Worm (Caenorhabditis elegans) whole organism, midembryonic: Measurements from ENCODE around the gene C04A2.15.

Experiments
- cog-1 ChIP-seq: sonication (generic microtip); optimal IDR thresholded peaks from 2 replicates; lab custom pipeline; 2016; ENCODE audit warnings: missing genetic modification characterization, missing compliant biosample characterization
- flt-1 ChIP-seq: fragments of 200-800 bp; sonication (Bioruptor generic); IDR thresholded peaks from 2 replicates; pipeline ENCODE4 v1.3.6; 2022; ENCODE audit warnings: missing genetic modification characterization, missing compliant biosample characterization
- med-1 ChIP-seq: sonication (generic microtip); optimal IDR thresholded peaks from 2 replicates; lab custom pipeline; 2017; ENCODE audit warnings: missing genetic modification characterization, mild to moderate bottlenecking, missing compliant biosample characterization, antibody characterized with exemption, missing genetic modification reagents; ENCODE audit not compliant: insufficient read depth
- ref-1 ChIP-seq: fragments of 200-800 bp; sonication (Bioruptor generic); conservative IDR thresholded peaks from 2 replicates; pipeline ENCODE4 v1.3.6; 2022; ENCODE audit warnings: missing genetic modification reagents, missing genetic modification characterization, missing compliant biosample characterization
- tab-1 ChIP-seq: fragments of 200-800 bp; sonication (Bioruptor generic); IDR thresholded peaks from 2 replicates; pipeline ENCODE4 v1.3.6; 2022; ENCODE audit warnings: missing genetic modification characterization, missing compliant biosample characterization
- ztf-23 ChIP-seq: fragments of 200-800 bp; sonication (Bioruptor generic); IDR thresholded peaks from 2 replicates; pipeline ENCODE4 v1.3.6; 2022; ENCODE audit warnings: missing genetic modification reagents, missing genetic modification characterization, missing compliant biosample characterization

ce11 chrII:6832695-6833389, 19.2 kb upstream of the C04A2.15 start:
- TF ChIP-seq tab-1 (no peak), med-1 (GFP tag; lab: Kevin White, UChicago) (no peak), flt-1 (GFP tag; lab: Robert Waterston, UW) (no peak), ztf-23 (0 out of 2 replicates have a peak, but pooled peaks have one; percentile 32), cog-1 (tag; lab: Kevin White, UChicago) (no peak), ref-1 (GFP tag; lab: Robert Waterston, UW) (no peak)
